Fruit fly (Drosophila melanogaster) whole organism, embryonic: Measurements from ENCODE around the gene kek4.

Experiments used
- B-H1 ChIP-seq: fragments of 200-800 bp; sonication (Bioruptor generic); IDR thresholded peaks from 3 replicates; pipeline ENCODE4 v1.3.6; 2022; ENCODE audit warnings: missing biosample characterization, missing genetic modification characterization
- BtbVII ChIP-seq: fragments of 200-800 bp; sonication (Bioruptor generic); optimal IDR thresholded peaks from 3 replicates; lab custom pipeline; 2017; ENCODE audit warnings: missing biosample characterization, mild to moderate bottlenecking, missing genetic modification characterization
- CG10267 ChIP-seq: fragments of 200-800 bp; sonication (Bioruptor generic); optimal IDR thresholded peaks from 2 replicates; lab custom pipeline; 2018; ENCODE audit warnings: missing biosample characterization, mild to moderate bottlenecking, missing genetic modification characterization, moderate library complexity
- CG10979 ChIP-seq: fragments of 200-800 bp; sonication (Bioruptor generic); optimal IDR thresholded peaks from 2 replicates; lab custom pipeline; 2018; ENCODE audit warnings: missing biosample characterization, mild to moderate bottlenecking, missing genetic modification characterization, moderate library complexity
- CG12744 ChIP-seq: fragments of 200-800 bp; sonication (Bioruptor generic); optimal IDR thresholded peaks from 2 replicates; lab custom pipeline; 2016; ENCODE audit warnings: missing biosample characterization, missing genetic modification characterization
- CG14860 ChIP-seq: fragments of 200-800 bp; sonication (Bioruptor generic); IDR thresholded peaks from 3 replicates; pipeline ENCODE4 v1.3.6; 2022; ENCODE audit warnings: missing biosample characterization, missing genetic modification characterization; ENCODE audit not compliant: partially characterized antibody
- CG1529 ChIP-seq: fragments of 200-800 bp; sonication (Bioruptor generic); optimal IDR thresholded peaks from 3 replicates; lab custom pipeline; 2018; ENCODE audit warnings: missing biosample characterization, missing genetic modification characterization
- CG16779 ChIP-seq: fragments of 200-800 bp; sonication (Bioruptor generic); IDR thresholded peaks from 2 replicates; pipeline ENCODE4 v1.3.6; 2022; ENCODE audit warnings: missing biosample characterization, missing genetic modification characterization
- CG16813 ChIP-seq: fragments of 200-800 bp; sonication (Bioruptor generic); IDR thresholded peaks from 3 replicates; pipeline ENCODE4 v1.3.6; 2022; ENCODE audit warnings: missing biosample characterization, missing genetic modification characterization; ENCODE audit not compliant: partially characterized antibody
- CG17328 ChIP-seq: fragments of 200-800 bp; sonication (Bioruptor generic); IDR thresholded peaks from 2 replicates; pipeline ENCODE4 v1.3.6; 2022; ENCODE audit warnings: missing biosample characterization, missing genetic modification characterization
- CG17612 ChIP-seq: fragments of 200-800 bp; sonication (Bioruptor generic); IDR thresholded peaks from 2 replicates; pipeline ENCODE4 v1.3.6; 2022; ENCODE audit warnings: missing biosample characterization, missing genetic modification characterization
- CG18599 ChIP-seq: fragments of 200-800 bp; sonication (Bioruptor generic); optimal IDR thresholded peaks from 3 replicates; lab custom pipeline; 2017; ENCODE audit warnings: missing biosample characterization, missing genetic modification characterization, mild to moderate bottlenecking, moderate library complexity, missing genetic modification reagents
- CG2889 ChIP-seq: fragments of 200-800 bp; sonication (Bioruptor generic); IDR thresholded peaks from 3 replicates; pipeline ENCODE4 v1.3.6; 2022; ENCODE audit warnings: missing biosample characterization, missing genetic modification characterization
- CG30403 ChIP-seq: fragments of 200-800 bp; sonication (Bioruptor generic); optimal IDR thresholded peaks from 3 replicates; lab custom pipeline; 2016; ENCODE audit warnings: missing biosample characterization, missing genetic modification characterization
- CG3065 ChIP-seq: fragments of 200-800 bp; sonication (Bioruptor generic); optimal IDR thresholded peaks from 2 replicates; lab custom pipeline; 2016; ENCODE audit warnings: missing biosample characterization, missing genetic modification characterization
- CG4707 ChIP-seq: fragments of 200-800 bp; sonication (Bioruptor generic); optimal IDR thresholded peaks from 2 replicates; lab custom pipeline; 2018; ENCODE audit warnings: missing biosample characterization, mild to moderate bottlenecking, missing genetic modification characterization, moderate library complexity
- CG5953 ChIP-seq: fragments of 200-800 bp; sonication (Bioruptor generic); IDR thresholded peaks from 2 replicates; pipeline ENCODE4 v1.3.6; 2022; ENCODE audit warnings: missing biosample characterization, missing genetic modification characterization
- CG7745 ChIP-seq: fragments of 200-800 bp; sonication (Bioruptor generic); optimal IDR thresholded peaks from 2 replicates; lab custom pipeline; 2018; ENCODE audit warnings: missing biosample characterization, mild to moderate bottlenecking, missing genetic modification characterization, moderate library complexity
- CG7839 ChIP-seq: fragments of 200-800 bp; sonication (Bioruptor generic); optimal IDR thresholded peaks from 3 replicates; lab custom pipeline; 2018; ENCODE audit warnings: missing biosample characterization, mild to moderate bottlenecking, missing genetic modification characterization, moderate library complexity
- CG7928 ChIP-seq: fragments of 200-800 bp; sonication (Bioruptor generic); optimal IDR thresholded peaks from 2 replicates; lab custom pipeline; 2017; ENCODE audit warnings: missing biosample characterization, mild to moderate bottlenecking, missing genetic modification characterization
- CG8924 ChIP-seq: fragments of 200-800 bp; optimal IDR thresholded peaks from 3 replicates; lab custom pipeline; 2019; ENCODE audit warnings: missing biosample characterization, mild to moderate bottlenecking, missing genetic modification characterization, moderate library complexity
- CG9817 ChIP-seq: fragments of 200-800 bp; sonication (Bioruptor generic); optimal IDR thresholded peaks from 2 replicates; lab custom pipeline; 2018; ENCODE audit warnings: missing biosample characterization, mild to moderate bottlenecking, missing genetic modification characterization, moderate library complexity
- CG9876 ChIP-seq: fragments of 200-800 bp; sonication (Bioruptor generic); optimal IDR thresholded peaks from 2 replicates; lab custom pipeline; 2016; ENCODE audit warnings: missing biosample characterization, missing genetic modification characterization
- D19A ChIP-seq: fragments of 200-800 bp; optimal IDR thresholded peaks from 3 replicates; lab custom pipeline; 2019; ENCODE audit warnings: missing biosample characterization, mild to moderate bottlenecking, missing genetic modification characterization, moderate library complexity
- Ets97D ChIP-seq: fragments of 200-800 bp; sonication (Bioruptor generic); optimal IDR thresholded peaks from 3 replicates; lab custom pipeline; 2016; ENCODE audit warnings: missing biosample characterization, missing genetic modification characterization
- Gsc ChIP-seq: fragments of 200-800 bp; sonication (Bioruptor generic); IDR thresholded peaks from 2 replicates; pipeline ENCODE4 v1.3.6; 2022; ENCODE audit warnings: missing biosample characterization, missing genetic modification characterization
- MTF-1 ChIP-seq: fragments of 200-800 bp; sonication (Bioruptor generic); optimal IDR thresholded peaks from 2 replicates; lab custom pipeline; 2018; ENCODE audit warnings: missing biosample characterization, mild to moderate bottlenecking, missing genetic modification characterization, borderline replicate concordance
- Meics ChIP-seq: fragments of 200-800 bp; sonication (Bioruptor generic); optimal IDR thresholded peaks from 2 replicates; lab custom pipeline; 2017; ENCODE audit warnings: missing biosample characterization, mild to moderate bottlenecking, missing genetic modification characterization
- Mes4 ChIP-seq: fragments of 200-800 bp; sonication (Bioruptor generic); optimal IDR thresholded peaks from 2 replicates; lab custom pipeline; 2016; ENCODE audit warnings: missing biosample characterization, missing genetic modification characterization
- Mrtf ChIP-seq: fragments of 200-800 bp; sonication (Bioruptor generic); IDR thresholded peaks from 3 replicates; pipeline ENCODE4 v1.3.6; 2022; ENCODE audit warnings: missing biosample characterization, missing genetic modification characterization
- Neu2 ChIP-seq: fragments of 200-800 bp; sonication (Bioruptor generic); optimal IDR thresholded peaks from 3 replicates; lab custom pipeline; 2016; ENCODE audit warnings: missing biosample characterization, missing genetic modification characterization, borderline replicate concordance
- Poxn ChIP-seq: fragments of 200-800 bp; sonication (Bioruptor generic); IDR thresholded peaks from 2 replicates; pipeline ENCODE4 v1.3.6; 2022; ENCODE audit warnings: missing biosample characterization, missing genetic modification characterization
- Sry-δ ChIP-seq: fragments of 200-800 bp; sonication (Bioruptor generic); optimal IDR thresholded peaks from 2 replicates; lab custom pipeline; 2016; ENCODE audit warnings: missing biosample characterization, missing genetic modification characterization
- ap ChIP-seq: fragments of 200-800 bp; sonication (Bioruptor generic); IDR thresholded peaks from 2 replicates; pipeline ENCODE4 v1.3.6; 2022; ENCODE audit warnings: missing biosample characterization, missing genetic modification characterization
- ara ChIP-seq: fragments of 200-800 bp; sonication (Bioruptor generic); IDR thresholded peaks from 2 replicates; pipeline ENCODE4 v1.3.6; 2022; ENCODE audit warnings: missing biosample characterization, missing genetic modification characterization
- bbx ChIP-seq: fragments of 200-800 bp; sonication (Bioruptor generic); IDR thresholded peaks from 2 replicates; pipeline ENCODE4 v1.3.6; 2022; ENCODE audit warnings: missing biosample characterization, missing genetic modification characterization; ENCODE audit not compliant: partially characterized antibody
- cato ChIP-seq: fragments of 200-800 bp; sonication (Bioruptor generic); optimal IDR thresholded peaks from 2 replicates; lab custom pipeline; 2016; ENCODE audit warnings: missing biosample characterization, missing genetic modification characterization, borderline replicate concordance
- chn ChIP-seq: fragments of 200-800 bp; sonication (Bioruptor generic); optimal IDR thresholded peaks from 2 replicates; lab custom pipeline; 2016; ENCODE audit warnings: missing biosample characterization, missing genetic modification characterization
- crol ChIP-seq: fragments of 200-800 bp; sonication (Bioruptor generic); IDR thresholded peaks from 2 replicates; pipeline ENCODE4 v1.3.6; 2022; ENCODE audit warnings: missing biosample characterization, missing genetic modification characterization
- dan ChIP-seq: fragments of 200-800 bp; sonication (Bioruptor generic); IDR thresholded peaks from 2 replicates; pipeline ENCODE4 v1.3.6; 2022; ENCODE audit warnings: missing biosample characterization, missing genetic modification characterization
- fd102C ChIP-seq: fragments of 200-800 bp; sonication (Bioruptor generic); optimal IDR thresholded peaks from 2 replicates; lab custom pipeline; 2018; ENCODE audit warnings: missing biosample characterization, mild to moderate bottlenecking, missing genetic modification characterization, moderate library complexity
- fd3F ChIP-seq: fragments of 200-800 bp; sonication (Bioruptor generic); optimal IDR thresholded peaks from 2 replicates; lab custom pipeline; 2018; ENCODE audit warnings: missing biosample characterization, mild to moderate bottlenecking, missing genetic modification characterization, moderate library complexity
- jigr1 ChIP-seq: fragments of 200-800 bp; sonication (Bioruptor generic); IDR thresholded peaks from 3 replicates; pipeline ENCODE4 v1.3.6; 2022; ENCODE audit warnings: missing biosample characterization, missing genetic modification characterization
- lola ChIP-seq, 3 experiments: fragments of >200 bp in 2 of 3; fragments of 200-800 bp in 1 of 3; sonication (Bioruptor generic) in 1 of 3; optimal IDR thresholded peaks; 2 replicates each; lab custom pipeline; 2017 to 2019; ENCODE audit warnings: missing biosample characterization in 3 of 3, missing genetic modification characterization in 3 of 3, mild to moderate bottlenecking in 1 of 3, moderate library complexity in 1 of 3
- nerfin-1 ChIP-seq: fragments of 200-800 bp; sonication (Bioruptor generic); optimal IDR thresholded peaks from 3 replicates; lab custom pipeline; 2019; ENCODE audit warnings: missing biosample characterization, mild to moderate bottlenecking, missing genetic modification characterization, moderate library complexity
- repo ChIP-seq: fragments of 200-800 bp; sonication (Bioruptor generic); optimal IDR thresholded peaks from 2 replicates; lab custom pipeline; 2016; ENCODE audit warnings: missing biosample characterization, missing genetic modification characterization
- scrt ChIP-seq: fragments of 200-800 bp; sonication (Bioruptor generic); optimal IDR thresholded peaks from 2 replicates; lab custom pipeline; 2018; ENCODE audit warnings: missing biosample characterization, mild to moderate bottlenecking, missing genetic modification characterization, moderate library complexity
- sens ChIP-seq: fragments of 200-800 bp; sonication (Bioruptor generic); peaks from one replicate; lab custom pipeline; 2016; ENCODE audit warnings: missing biosample characterization, missing genetic modification characterization
- sens-2 ChIP-seq: fragments of 200-800 bp; sonication (Bioruptor generic); IDR thresholded peaks from 2 replicates; pipeline ENCODE4 v1.3.6; 2022; ENCODE audit warnings: missing biosample characterization, missing genetic modification characterization
- sug ChIP-seq: fragments of 200-800 bp; optimal IDR thresholded peaks from 2 replicates; lab custom pipeline; 2019; ENCODE audit warnings: missing biosample characterization, mild to moderate bottlenecking, missing genetic modification characterization, moderate library complexity

The kek4 gene

DNA sequence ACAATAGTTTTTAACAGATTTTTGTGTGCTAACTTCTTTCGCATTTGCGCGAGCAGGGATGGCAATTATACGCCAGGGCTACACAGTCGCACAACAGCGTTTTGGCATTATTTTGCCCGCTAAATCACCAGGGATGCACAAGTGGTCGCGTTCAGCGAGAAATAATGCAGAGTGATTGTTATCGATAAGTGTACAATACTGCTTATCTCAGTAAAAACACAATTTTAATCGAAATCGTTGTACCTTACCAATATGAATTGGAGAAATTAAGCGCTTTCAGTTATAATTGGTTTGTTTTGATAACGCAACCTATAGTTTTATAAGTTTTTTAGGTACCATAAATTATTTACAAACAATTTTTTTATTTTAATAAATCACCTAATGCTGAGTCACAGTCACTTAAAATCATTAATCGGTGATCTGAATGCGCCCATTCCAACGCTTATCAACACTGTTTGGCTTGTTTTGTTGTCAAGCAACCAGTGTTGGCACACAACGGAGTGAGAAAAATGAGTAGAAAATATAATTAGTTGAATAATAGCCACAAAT, 38.4 kb downstream of the kek4 start, which contains the start of the genes Sfmbt and CG5439 (continued):
- TF ChIP-seq cato (GFP tag; lab: Kevin White, UChicago) (peak; percentile 65), BtbVII (GFP tag; lab: Kevin White, UChicago) (peak; percentile 9), ara (GFP tag; lab: Robert Waterston, UW) (no peak), MTF-1 (GFP tag; lab: Kevin White, UChicago) (no peak), lola (GFP tag; optimal IDR thresholded peaks at IDR 0.05; lab: Kevin White, UChicago) (peak in 1 of 3 experiments; percentile 70), dan (no peak), Neu2 (GFP tag; lab: Kevin White, UChicago) (no peak), CG9817 (tag; lab: Kevin White, UChicago) (peak; percentile 80), CG9876 (GFP tag; lab: Kevin White, UChicago) (peak; percentile 69), CG17328 (GFP tag; lab: Robert Waterston, UW) (no peak), D19A (tag; lab: Kevin White, UChicago) (no peak), Mrtf (GFP tag; lab: Robert Waterston, UW) (peak; percentile 70), CG8924 (tag; lab: Kevin White, UChicago) (peak; percentile 80), Gsc (GFP tag; lab: Robert Waterston, UW) (peak; percentile 42; the same call in 1 of the 2 replicates), CG17612 (GFP tag; lab: Robert Waterston, UW) (peak; percentile 45; the same call in 1 of the 2 replicates), repo (GFP tag; lab: Kevin White, UChicago) (peak; percentile 43), B-H1 (GFP tag; lab: Robert Waterston, UW) (peak; percentile 32; the same call in 2 of the 3 replicates), Poxn (no peak; the same call in 1 of the 2 replicates), CG10979 (peak; percentile 62), sens-2 (GFP tag; lab: Robert Waterston, UW) (no peak), CG16813 (GFP tag; lab: Robert Waterston, UW) (peak; percentile 53; the same call in 2 of the 3 replicates), crol (no peak), CG5953 (GFP tag; lab: Robert Waterston, UW) (no peak), Mes4 (peak; percentile 68), CG1529 (GFP tag; lab: Kevin White, UChicago) (no peak), CG12744 (GFP tag; lab: Kevin White, UChicago) (peak; percentile 50), CG2889 (GFP tag; lab: Robert Waterston, UW) (no peak), CG7745 (tag; lab: Kevin White, UChicago) (no peak), fd3F (GFP tag; lab: Kevin White, UChicago) (peak; percentile 59), jigr1 (GFP tag; lab: Robert Waterston, UW) (peak; percentile 45; the same call in 1 of the 3 replicates), CG3065 (GFP tag; lab: Kevin White, UChicago) (peak; percentile 74), CG18599 (GFP tag; lab: Kevin White, UChicago) (no peak), Ets97D (GFP tag; lab: Kevin White, UChicago) (peak; percentile 81), sug (tag; lab: Kevin White, UChicago) (peak; percentile 85), Sry-δ (peak; percentile 68), fd102C (GFP tag; lab: Kevin White, UChicago) (no peak), CG16779 (GFP tag; lab: Robert Waterston, UW) (peak; percentile 61; the same call in 1 of the 2 replicates), CG4707 (GFP tag; lab: Kevin White, UChicago) (no peak), bbx (GFP tag; lab: Robert Waterston, UW) (no peak), chn (GFP tag; lab: Kevin White, UChicago) (peak; percentile 71), nerfin-1 (tag; lab: Kevin White, UChicago) (peak; percentile 60), sens (GFP tag; lab: Kevin White, UChicago) (peak; percentile 97), CG30403 (GFP tag; lab: Kevin White, UChicago) (peak; percentile 91), CG14860 (GFP tag; lab: Robert Waterston, UW) (no peak), ap (GFP tag; lab: Robert Waterston, UW) (no peak), CG10267 (tag; lab: Kevin White, UChicago) (peak; percentile 97), CG7928 (GFP tag; lab: Kevin White, UChicago) (peak; percentile 100), CG7839 (tag; lab: Kevin White, UChicago) (no peak), Meics (GFP tag; lab: Kevin White, UChicago) (peak; percentile 69), scrt (GFP tag; lab: Kevin White, UChicago) (no peak)
